Worm (Caenorhabditis elegans) whole organism, late embryonic: ENCODE measurements around the gene C17H11.5.

Source experiments
- C08G9.2 ChIP-seq: sonication (generic microtip); optimal IDR thresholded peaks from 2 replicates; lab custom pipeline; 2016; ENCODE audit warnings: mild to moderate bottlenecking, missing genetic modification characterization, moderate library complexity, missing compliant biosample characterization
- ama-1 ChIP-seq: fragments of 150-350 bp; optimal IDR thresholded peaks from 2 replicates; lab custom pipeline; 2014
- ceh-2 ChIP-seq: sonication (generic microtip); optimal IDR thresholded peaks from 2 replicates; lab custom pipeline; 2016; ENCODE audit warnings: missing genotype, missing genetic modification characterization, missing compliant biosample characterization
- ceh-22 ChIP-seq: sonication (generic microtip); optimal IDR thresholded peaks from 2 replicates; lab custom pipeline; 2017; ENCODE audit warnings: missing biosample characterization, missing genetic modification characterization
- ceh-9 ChIP-seq: sonication (generic microtip); optimal IDR thresholded peaks from 2 replicates; lab custom pipeline; 2016; ENCODE audit warnings: mild to moderate bottlenecking, missing genetic modification characterization, inconsistent platforms, missing compliant biosample characterization
- elt-2 ChIP-seq: sonication (generic microtip); optimal IDR thresholded peaks from 2 replicates; lab custom pipeline; 2016; ENCODE audit warnings: missing genetic modification reagents, missing genetic modification characterization, missing compliant biosample characterization
- pag-3 ChIP-seq: sonication (generic microtip); optimal IDR thresholded peaks from 2 replicates; lab custom pipeline; 2016; ENCODE audit warnings: missing compliant biosample characterization, missing genetic modification characterization, borderline replicate concordance
- pqm-1 ChIP-seq: sonication (generic microtip); optimal IDR thresholded peaks from 2 replicates; lab custom pipeline; 2016; ENCODE audit warnings: missing genetic modification characterization, missing compliant biosample characterization

ce11 chrX:8150621-8151020 is 34.3 kb downstream of the C17H11.5 start, which contains the start of gene F22F1.2:
- TF ChIP-seq ceh-9 (no peak), C08G9.2 (tag; lab: Kevin White, UChicago) (no peak), ama-1 (lab: Kevin White, UChicago) (no peak), elt-2 (tag; lab: Kevin White, UChicago) (no peak), ceh-22 (tag; lab: Kevin White, UChicago) (no peak), pag-3 (tag; lab: Kevin White, UChicago) (no peak), ceh-2 (tag; lab: Kevin White, UChicago) (no peak), pqm-1 (tag; lab: Kevin White, UChicago) (no peak)
